Fruit fly (Drosophila melanogaster) whole organism: ENCODE data around the gene CG43317.

Experiments
- CG8478 ChIP-seq: fragments of >200 bp; optimal IDR thresholded peaks from 2 replicates; lab custom pipeline; 2018; ENCODE audit warnings: inconsistent platforms
- Dll ChIP-seq: fragments of >200 bp; optimal IDR thresholded peaks from 2 replicates; lab custom pipeline; 2017
- EcR ChIP-seq, 2 experiments: fragments of >200 bp; optimal IDR thresholded peaks; 2 replicates each; lab custom pipeline; 2017; ENCODE audit warnings: missing biosample characterization in 2 of 2, missing genetic modification characterization in 2 of 2, missing genetic modification reagents in 2 of 2
- pan ChIP-seq: fragments of >200 bp; optimal IDR thresholded peaks from 2 replicates; lab custom pipeline; 2017
- psq ChIP-seq: fragments of >200 bp; optimal IDR thresholded peaks from 2 replicates; lab custom pipeline; 2017
- usp ChIP-seq: fragments of >200 bp; optimal IDR thresholded peaks from 2 replicates; lab custom pipeline; 2017; ENCODE audit warnings: missing biosample characterization, missing genetic modification characterization, mixed read lengths

- TF ChIP-seq Dll (lab: Kevin White, UChicago) (no peak), CG8478 (no peak), usp (GFP tag; lab: Kevin White, UChicago) (no peak), psq (lab: Kevin White, UChicago) (no peak), pan (lab: Kevin White, UChicago) (no peak), EcR (GFP tag; optimal IDR thresholded peaks at IDR 0.05; lab: Kevin White, UChicago) (no peak)
Measured at dm6 chr3R:15807877-15808381, 26.3 kb downstream of the CG43317 start.
